Fruit fly (Drosophila melanogaster): Measurements from ENCODE around the gene Rbp6.

The Rbp6 gene

DNA sequence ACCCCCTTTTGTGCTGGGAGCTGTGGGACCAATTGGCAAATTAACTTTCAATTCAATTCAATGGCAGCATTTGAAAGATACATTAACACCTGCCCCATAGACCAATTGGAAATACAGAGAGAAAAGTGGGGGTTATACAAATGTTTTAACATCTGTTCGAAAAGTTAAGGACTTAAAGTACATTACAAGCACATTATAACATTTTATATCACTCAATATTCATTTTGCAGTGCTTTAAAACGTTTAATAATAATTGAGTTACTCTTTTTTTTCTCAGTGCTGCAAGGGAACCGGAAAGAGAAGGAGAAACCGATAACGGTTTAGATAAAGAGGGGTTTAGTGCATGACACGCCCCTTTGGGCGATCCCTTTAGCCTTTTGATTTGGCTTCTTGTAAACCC, 28.6 kb downstream of the Rbp6 start:
- TF ChIP-seq CG1620 (GFP tag; optimal IDR thresholded peaks at IDR 0.05) (no peak), cic (GFP tag; optimal IDR thresholded peaks at IDR 0.05) (no peak), CG33017 (tag; optimal IDR thresholded peaks at IDR 0.05) (no peak), CG7101 (tag; optimal IDR thresholded peaks at IDR 0.05) (no peak), CG7045 (GFP tag; optimal IDR thresholded peaks at IDR 0.05) (no peak), cnc (optimal IDR thresholded peaks at IDR 0.05) (no peak), Crg-1 (GFP tag; optimal IDR thresholded peaks at IDR 0.05) (no peak), kay (GFP tag; ENCODE audit: borderline replicate concordance) (no peak), pad (GFP tag; optimal IDR thresholded peaks at IDR 0.05) (no peak), Mnt (GFP tag; optimal IDR thresholded peaks at IDR 0.05) (no peak), ovo (GFP tag; optimal IDR thresholded peaks at IDR 0.05) (no peak), CG11617 (GFP tag; optimal IDR thresholded peaks at IDR 0.05) (no peak), tj (GFP tag; optimal IDR thresholded peaks at IDR 0.05) (no peak), CG14711 (tag; optimal IDR thresholded peaks at IDR 0.05) (no peak), CG12768 (GFP tag; optimal IDR thresholded peaks at IDR 0.05) (no peak), Clk (GFP tag; optimal IDR thresholded peaks at IDR 0.05) (no peak), Hr96 (GFP tag; optimal IDR thresholded peaks at IDR 0.05) (no peak), bab1 (GFP tag; optimal IDR thresholded peaks at IDR 0.05) (no peak), CG5204 (GFP tag; optimal IDR thresholded peaks at IDR 0.05) (no peak)

DNA sequence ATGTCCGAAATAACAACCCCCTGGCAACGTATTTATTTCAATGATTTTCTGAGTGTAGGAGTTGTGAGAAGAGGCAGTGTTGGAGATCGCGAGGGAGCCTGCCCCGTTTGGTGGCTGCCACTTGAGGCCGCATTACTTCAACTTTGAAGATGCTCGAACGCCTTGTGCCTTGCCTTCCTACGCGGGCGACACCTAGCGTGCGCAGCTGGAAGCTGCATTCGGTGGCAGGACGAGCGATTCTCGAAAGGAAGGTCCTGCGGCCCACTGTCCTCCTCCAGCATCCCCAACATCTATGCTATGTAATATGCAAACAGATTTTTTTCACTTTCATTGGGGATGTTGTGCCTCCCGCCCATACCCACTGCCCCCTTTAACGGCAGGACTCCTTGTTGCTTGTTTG, 29.4 kb downstream of the Rbp6 start:
- no peak for TF ChIP-seq kay (GFP tag; ENCODE audit: borderline replicate concordance)
- no peak for TF ChIP-seq CG12768 (GFP tag; optimal IDR thresholded peaks at IDR 0.05)
- TF ChIP-seq tj (GFP tag; optimal IDR thresholded peaks at IDR 0.05), result no peak
- no peak for TF ChIP-seq Crg-1 (GFP tag; optimal IDR thresholded peaks at IDR 0.05)
- TF ChIP-seq CG7045 (GFP tag; optimal IDR thresholded peaks at IDR 0.05), result no peak
- no peak for TF ChIP-seq Mnt (GFP tag; optimal IDR thresholded peaks at IDR 0.05)
- TF ChIP-seq CG1620 (GFP tag; optimal IDR thresholded peaks at IDR 0.05), result no peak
- no peak for TF ChIP-seq CG14711 (tag; optimal IDR thresholded peaks at IDR 0.05)
- no peak for TF ChIP-seq cnc (optimal IDR thresholded peaks at IDR 0.05)
- TF ChIP-seq pad (GFP tag; optimal IDR thresholded peaks at IDR 0.05), result no peak
- no peak for TF ChIP-seq Clk (GFP tag; optimal IDR thresholded peaks at IDR 0.05)
- no peak for TF ChIP-seq CG7101 (tag; optimal IDR thresholded peaks at IDR 0.05)
- no peak for TF ChIP-seq Hr96 (GFP tag; optimal IDR thresholded peaks at IDR 0.05)

DNA sequence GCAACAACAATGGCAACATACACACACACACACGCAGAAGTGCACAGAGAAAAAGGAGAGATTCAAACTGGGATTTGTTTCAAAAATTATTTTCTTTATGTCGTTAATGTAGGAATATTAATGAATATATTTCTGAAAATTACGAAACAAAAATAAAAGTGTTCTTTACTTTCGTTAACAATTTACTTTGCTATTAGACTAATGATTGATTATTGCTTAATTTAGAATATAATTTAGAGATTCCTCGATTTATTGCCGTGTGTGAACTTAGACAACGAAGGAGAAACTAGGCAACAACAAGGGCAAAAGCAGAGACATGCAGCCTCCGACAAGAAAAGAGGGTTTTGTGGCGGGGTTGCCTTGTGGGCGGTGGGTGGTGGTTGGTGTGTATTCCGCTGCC, 68.1 kb downstream of the Rbp6 start:
- TF ChIP-seq kay (GFP tag; ENCODE audit: borderline replicate concordance) (peak; percentile 9), Clk (GFP tag; optimal IDR thresholded peaks at IDR 0.05) (no peak)

dm6 chr3L:17153478-17153877, 84.5 kb downstream of the Rbp6 start:
- no peak for TF ChIP-seq CG7045 (GFP tag; optimal IDR thresholded peaks at IDR 0.05)
- no peak for TF ChIP-seq Crg-1 (GFP tag; optimal IDR thresholded peaks at IDR 0.05)
- no peak for TF ChIP-seq tj (GFP tag; optimal IDR thresholded peaks at IDR 0.05)
- no peak for TF ChIP-seq CG5204 (GFP tag; optimal IDR thresholded peaks at IDR 0.05)
- no peak for TF ChIP-seq CG12768 (GFP tag; optimal IDR thresholded peaks at IDR 0.05)
- TF ChIP-seq Mnt (GFP tag; optimal IDR thresholded peaks at IDR 0.05), result no peak

- TF ChIP-seq Clk (GFP tag; optimal IDR thresholded peaks at IDR 0.05), result no peak
- no peak for TF ChIP-seq CG33017 (tag; optimal IDR thresholded peaks at IDR 0.05)
- TF ChIP-seq cnc (optimal IDR thresholded peaks at IDR 0.05), result no peak
- no peak for TF ChIP-seq CG11617 (GFP tag; optimal IDR thresholded peaks at IDR 0.05)
- no peak for TF ChIP-seq CG7101 (tag; optimal IDR thresholded peaks at IDR 0.05)
- no peak for TF ChIP-seq CG7045 (GFP tag; optimal IDR thresholded peaks at IDR 0.05)
- TF ChIP-seq pad (GFP tag; optimal IDR thresholded peaks at IDR 0.05), result peak; percentile 43
These were observed 88.0 kb downstream of the Rbp6 start for dm6 chr3L:17149858-17150516.

DNA sequence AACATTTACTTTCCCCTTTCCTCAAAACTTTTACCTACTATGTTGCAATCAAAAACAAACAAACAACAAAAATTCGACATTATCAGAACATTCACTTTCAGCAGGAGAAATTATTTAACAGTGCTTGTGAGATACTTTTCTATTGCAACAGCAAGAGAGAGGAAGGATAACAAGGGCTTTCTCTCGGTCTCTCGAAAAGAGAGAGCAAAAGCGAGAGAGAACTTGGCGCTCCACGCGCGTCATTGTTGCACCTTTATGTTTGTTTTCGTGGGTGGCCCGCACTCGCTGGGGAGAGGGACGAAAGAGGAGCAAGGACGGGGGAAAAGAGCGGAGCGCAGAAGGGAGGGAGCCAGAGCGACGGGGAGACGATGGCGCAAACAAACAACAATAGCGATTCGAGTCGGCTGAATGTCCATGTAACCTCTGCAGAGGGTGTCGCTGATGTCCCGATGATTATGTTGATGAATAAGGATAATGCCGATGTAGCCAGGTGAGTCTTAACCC, 89.3 kb downstream of the Rbp6 start:
- TF ChIP-seq cic (GFP tag; optimal IDR thresholded peaks at IDR 0.05) (no peak), CG14711 (tag; optimal IDR thresholded peaks at IDR 0.05) (no peak)

- TF ChIP-seq Crg-1 (GFP tag; optimal IDR thresholded peaks at IDR 0.05) (no peak), Mnt (GFP tag; optimal IDR thresholded peaks at IDR 0.05) (no peak), CG11617 (GFP tag; optimal IDR thresholded peaks at IDR 0.05) (no peak), pad (GFP tag; optimal IDR thresholded peaks at IDR 0.05) (no peak), Clk (GFP tag; optimal IDR thresholded peaks at IDR 0.05) (no peak)
These were observed 90.2 kb downstream of the Rbp6 start for dm6 chr3L:17147829-17148228.

dm6 chr3L:17120510-17120909, 117.5 kb downstream of the Rbp6 start:
- TF ChIP-seq toe (GFP tag; optimal IDR thresholded peaks at IDR 0.05), result no peak
- no peak for TF ChIP-seq CG12768 (GFP tag; optimal IDR thresholded peaks at IDR 0.05)
- TF ChIP-seq Mnt (GFP tag; optimal IDR thresholded peaks at IDR 0.05), result no peak
- TF ChIP-seq CG7101 (tag; optimal IDR thresholded peaks at IDR 0.05), result no peak
- no peak for TF ChIP-seq CG7045 (GFP tag; optimal IDR thresholded peaks at IDR 0.05)
- TF ChIP-seq CG14711 (tag; optimal IDR thresholded peaks at IDR 0.05), result no peak
- no peak for TF ChIP-seq ovo (GFP tag; optimal IDR thresholded peaks at IDR 0.05)
- TF ChIP-seq CG5204 (GFP tag; optimal IDR thresholded peaks at IDR 0.05), result no peak
- no peak for TF ChIP-seq cnc (optimal IDR thresholded peaks at IDR 0.05)
- TF ChIP-seq Crg-1 (GFP tag; optimal IDR thresholded peaks at IDR 0.05), result no peak
- no peak for TF ChIP-seq CG33017 (tag; optimal IDR thresholded peaks at IDR 0.05)
- TF ChIP-seq cic (GFP tag; optimal IDR thresholded peaks at IDR 0.05), result no peak
- no peak for TF ChIP-seq bab1 (GFP tag; optimal IDR thresholded peaks at IDR 0.05)
- no peak for TF ChIP-seq tj (GFP tag; optimal IDR thresholded peaks at IDR 0.05)
- TF ChIP-seq pad (GFP tag; optimal IDR thresholded peaks at IDR 0.05), result no peak
- no peak for TF ChIP-seq CG11617 (GFP tag; optimal IDR thresholded peaks at IDR 0.05)
- TF ChIP-seq Hr96 (GFP tag; optimal IDR thresholded peaks at IDR 0.05), result no peak
- TF ChIP-seq CG1620 (GFP tag; optimal IDR thresholded peaks at IDR 0.05), result no peak
- no peak for TF ChIP-seq kay (GFP tag; ENCODE audit: borderline replicate concordance)
- no peak for TF ChIP-seq Clk (GFP tag; optimal IDR thresholded peaks at IDR 0.05)
